Fruit fly (Drosophila melanogaster): ENCODE measurements around the gene Gr93c.

The Gr93c gene

DNA sequence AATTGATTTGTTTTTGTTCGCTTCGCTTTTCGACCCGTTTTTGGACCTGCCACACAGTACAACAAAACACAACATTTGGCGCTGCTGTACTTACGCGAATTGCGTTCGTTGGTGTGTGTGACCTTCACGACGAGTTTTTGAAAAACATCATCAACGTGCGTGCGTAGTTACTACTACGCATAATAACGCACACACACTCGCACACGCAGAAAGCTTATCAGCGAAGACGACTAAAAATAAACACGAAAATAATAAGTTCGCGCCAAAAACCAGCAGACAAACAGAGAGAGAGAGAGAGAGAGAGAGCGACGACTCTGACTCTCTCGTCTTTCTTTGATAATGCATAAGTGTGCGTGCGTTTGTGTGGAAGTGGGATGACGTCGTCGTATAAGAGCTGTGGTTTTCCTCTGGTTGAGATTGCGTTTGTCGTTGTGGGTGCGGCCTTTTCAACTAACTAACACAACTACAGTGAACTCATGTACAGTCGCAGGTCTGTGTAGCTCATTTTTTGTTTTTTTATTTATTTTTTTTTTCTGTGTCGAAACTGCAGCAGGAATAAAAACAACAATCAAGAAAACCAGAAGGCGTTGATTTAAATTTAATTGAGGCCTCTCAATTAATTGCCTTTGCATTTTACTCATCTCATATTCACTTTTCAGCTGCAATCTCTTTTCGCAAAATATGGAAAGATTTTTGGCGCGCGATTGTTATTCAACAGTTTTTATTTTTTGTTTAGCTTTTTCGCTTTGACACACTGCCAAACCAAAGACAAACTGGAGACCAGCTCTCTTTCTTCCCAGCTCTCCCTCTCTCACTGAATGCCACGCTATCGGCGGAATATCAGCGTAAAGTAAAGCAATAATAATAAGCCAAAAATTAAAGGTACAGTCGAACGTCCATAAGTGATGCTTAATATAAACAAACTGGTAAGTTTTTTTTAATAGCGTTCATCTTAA lies 8.8 kb upstream of the Gr93c start:
- TF ChIP-seq CG12768 (GFP tag; optimal IDR thresholded peaks at IDR 0.05) (peak; percentile 90), CG7045 (GFP tag; optimal IDR thresholded peaks at IDR 0.05) (peak; percentile 49), cic (GFP tag; optimal IDR thresholded peaks at IDR 0.05) (peak; percentile 83), Mnt (GFP tag; optimal IDR thresholded peaks at IDR 0.05) (peak; percentile 35), Hr96 (GFP tag; optimal IDR thresholded peaks at IDR 0.05) (no peak), CG5204 (GFP tag; optimal IDR thresholded peaks at IDR 0.05) (no peak), CG1620 (GFP tag; optimal IDR thresholded peaks at IDR 0.05) (no peak), cnc (optimal IDR thresholded peaks at IDR 0.05) (no peak), CG33017 (tag; optimal IDR thresholded peaks at IDR 0.05) (peak; percentile 53), pad (GFP tag; optimal IDR thresholded peaks at IDR 0.05) (no peak), ovo (GFP tag; optimal IDR thresholded peaks at IDR 0.05) (peak; percentile 39), CG7101 (tag; optimal IDR thresholded peaks at IDR 0.05) (peak; percentile 17), Clk (GFP tag; optimal IDR thresholded peaks at IDR 0.05) (peak; percentile 7), CG14711 (tag; optimal IDR thresholded peaks at IDR 0.05) (peak; percentile 9), tj (GFP tag; optimal IDR thresholded peaks at IDR 0.05) (peak; percentile 55), CG11617 (GFP tag; optimal IDR thresholded peaks at IDR 0.05) (peak; percentile 31), bab1 (GFP tag; optimal IDR thresholded peaks at IDR 0.05) (no peak), toe (GFP tag; optimal IDR thresholded peaks at IDR 0.05) (peak; percentile 16), kay (GFP tag; ENCODE audit: borderline replicate concordance) (peak; percentile 58), Crg-1 (GFP tag; optimal IDR thresholded peaks at IDR 0.05) (no peak)

DNA sequence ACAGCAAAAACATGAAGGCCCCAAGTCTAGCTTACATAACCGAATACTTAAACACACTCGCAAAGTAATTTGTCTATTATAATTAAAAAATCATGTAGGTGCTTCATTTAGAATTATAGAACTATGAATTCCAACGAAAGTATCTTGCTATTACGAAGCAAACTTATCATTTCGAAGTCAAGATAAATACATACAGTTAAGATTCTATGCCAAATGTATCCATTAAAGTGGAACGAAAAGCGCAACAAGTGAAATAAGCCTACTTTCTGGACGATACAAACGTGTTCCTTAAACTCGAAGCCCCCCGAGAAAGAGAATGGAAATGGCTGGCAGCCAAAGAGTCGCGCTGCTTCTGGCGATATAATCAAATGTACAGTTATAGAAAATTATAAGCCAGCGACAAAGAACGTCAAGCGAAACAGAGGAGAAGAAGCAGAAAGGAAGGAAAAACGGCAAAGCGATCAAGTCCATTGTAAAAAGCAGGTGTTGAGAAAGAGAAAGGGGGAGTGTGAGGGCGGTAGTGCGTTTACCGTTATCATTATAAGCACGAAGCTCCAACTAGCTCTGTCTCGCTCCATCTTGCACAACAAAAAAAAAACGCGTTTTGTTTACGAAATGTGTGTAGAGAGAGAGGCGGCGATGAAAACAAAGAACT lies 7.6 kb upstream of the Gr93c start:
- no peak for TF ChIP-seq CG12768 (GFP tag; optimal IDR thresholded peaks at IDR 0.05)
- no peak for TF ChIP-seq kay (GFP tag; ENCODE audit: borderline replicate concordance)
- no peak for TF ChIP-seq CG33017 (tag; optimal IDR thresholded peaks at IDR 0.05)
- peak; percentile 88 for TF ChIP-seq ovo (GFP tag; optimal IDR thresholded peaks at IDR 0.05)
- TF ChIP-seq CG14711 (tag; optimal IDR thresholded peaks at IDR 0.05): peak; percentile 41
- no peak for TF ChIP-seq tj (GFP tag; optimal IDR thresholded peaks at IDR 0.05)
- TF ChIP-seq Clk (GFP tag; optimal IDR thresholded peaks at IDR 0.05): no peak
- TF ChIP-seq CG1620 (GFP tag; optimal IDR thresholded peaks at IDR 0.05): no peak
- peak; percentile 71 for TF ChIP-seq pad (GFP tag; optimal IDR thresholded peaks at IDR 0.05)
- TF ChIP-seq CG11617 (GFP tag; optimal IDR thresholded peaks at IDR 0.05): no peak
- TF ChIP-seq CG7101 (tag; optimal IDR thresholded peaks at IDR 0.05): peak; percentile 13
- peak; percentile 41 for TF ChIP-seq bab1 (GFP tag; optimal IDR thresholded peaks at IDR 0.05)
- TF ChIP-seq CG5204 (GFP tag; optimal IDR thresholded peaks at IDR 0.05): no peak
- TF ChIP-seq toe (GFP tag; optimal IDR thresholded peaks at IDR 0.05): no peak
- TF ChIP-seq Crg-1 (GFP tag; optimal IDR thresholded peaks at IDR 0.05): no peak
- no peak for TF ChIP-seq cic (GFP tag; optimal IDR thresholded peaks at IDR 0.05)
- TF ChIP-seq CG7045 (GFP tag; optimal IDR thresholded peaks at IDR 0.05): no peak
- no peak for TF ChIP-seq Hr96 (GFP tag; optimal IDR thresholded peaks at IDR 0.05)
- no peak for TF ChIP-seq cnc (optimal IDR thresholded peaks at IDR 0.05)
- TF ChIP-seq Mnt (GFP tag; optimal IDR thresholded peaks at IDR 0.05): no peak

DNA sequence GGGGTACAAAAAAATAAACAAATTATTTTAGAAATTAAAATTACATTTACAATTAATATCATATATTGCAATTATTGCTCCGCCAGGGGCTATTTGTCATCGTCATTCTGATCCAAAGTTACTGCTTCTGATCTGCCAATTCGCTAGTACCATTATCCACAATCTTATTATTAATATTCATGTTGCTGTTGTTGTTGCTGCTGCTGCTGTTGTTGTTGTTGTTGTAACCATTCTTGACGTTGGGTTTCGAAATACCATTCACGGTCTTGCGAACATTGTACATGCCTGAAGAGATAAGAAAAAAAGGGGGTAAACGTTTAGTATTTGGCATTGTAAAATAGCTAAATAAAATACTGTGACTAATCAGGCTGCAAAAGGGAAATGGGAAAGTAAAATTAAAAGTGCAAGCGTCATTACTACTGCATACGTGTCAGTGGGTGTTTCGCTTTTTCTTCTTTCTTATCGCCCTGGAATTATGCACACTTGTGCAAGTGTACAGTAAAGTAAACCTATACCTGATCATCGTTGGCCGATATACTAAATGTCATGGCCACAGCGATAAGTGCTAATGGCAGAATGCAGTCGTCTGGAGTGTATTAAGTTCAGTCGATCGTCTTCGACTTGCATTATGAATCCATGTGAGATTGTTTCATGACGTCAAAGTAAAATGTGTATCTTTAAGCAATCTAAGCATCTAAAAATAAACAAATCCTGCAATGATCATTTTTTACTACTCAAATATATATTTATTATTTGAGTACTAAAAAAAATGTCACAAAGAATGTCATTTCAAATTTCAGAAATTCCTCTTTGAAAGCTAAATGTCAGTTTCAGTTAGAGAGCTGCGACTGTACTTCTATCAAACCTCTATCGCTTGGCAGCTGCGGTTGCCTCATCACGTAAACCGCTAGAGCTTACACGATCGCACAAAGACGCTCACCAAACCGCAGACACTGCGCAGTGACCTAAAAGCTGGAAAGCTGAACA lies 6.8 kb upstream of the Gr93c start:
- TF ChIP-seq CG7045 (GFP tag; optimal IDR thresholded peaks at IDR 0.05) (no peak), CG14711 (tag; optimal IDR thresholded peaks at IDR 0.05) (no peak), Clk (GFP tag; optimal IDR thresholded peaks at IDR 0.05) (no peak), CG1620 (GFP tag; optimal IDR thresholded peaks at IDR 0.05) (no peak), toe (GFP tag; optimal IDR thresholded peaks at IDR 0.05) (peak; percentile 7), CG12768 (GFP tag; optimal IDR thresholded peaks at IDR 0.05) (peak; percentile 28), kay (GFP tag; ENCODE audit: borderline replicate concordance) (peak; percentile 86), pad (GFP tag; optimal IDR thresholded peaks at IDR 0.05) (no peak), ovo (GFP tag; optimal IDR thresholded peaks at IDR 0.05) (no peak), tj (GFP tag; optimal IDR thresholded peaks at IDR 0.05) (peak; percentile 69), Hr96 (GFP tag; optimal IDR thresholded peaks at IDR 0.05) (peak; percentile 6), Crg-1 (GFP tag; optimal IDR thresholded peaks at IDR 0.05) (no peak), CG11617 (GFP tag; optimal IDR thresholded peaks at IDR 0.05) (no peak), CG5204 (GFP tag; optimal IDR thresholded peaks at IDR 0.05) (peak; percentile 32), cic (GFP tag; optimal IDR thresholded peaks at IDR 0.05) (peak; percentile 69), CG7101 (tag; optimal IDR thresholded peaks at IDR 0.05) (no peak), Mnt (GFP tag; optimal IDR thresholded peaks at IDR 0.05) (peak; percentile 3), bab1 (GFP tag; optimal IDR thresholded peaks at IDR 0.05) (peak; percentile 27), CG33017 (tag; optimal IDR thresholded peaks at IDR 0.05) (peak; percentile 32), cnc (optimal IDR thresholded peaks at IDR 0.05) (no peak)

DNA sequence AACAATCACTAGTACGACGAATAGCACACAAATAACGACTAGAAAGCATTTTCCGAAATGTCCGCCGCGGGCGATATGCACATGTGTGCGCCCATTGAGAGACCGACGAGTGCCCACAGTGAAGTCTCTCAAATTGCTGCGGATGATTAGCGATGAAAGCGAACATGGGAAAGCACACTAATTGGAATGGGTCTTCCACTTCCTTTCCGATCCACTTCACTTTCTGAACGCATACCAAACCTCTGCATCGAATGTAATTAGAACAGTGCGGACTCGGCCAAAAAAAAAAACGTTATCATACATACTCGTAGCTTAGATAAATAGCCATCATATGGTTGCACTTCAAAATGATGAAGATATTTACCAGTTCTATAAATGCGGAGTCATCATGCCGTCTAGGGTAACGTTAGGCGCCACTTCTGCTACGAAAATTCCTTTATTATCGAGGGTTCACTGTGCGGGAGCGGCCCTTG lies 5.0 kb upstream of the Gr93c start:
- TF ChIP-seq ovo (GFP tag; optimal IDR thresholded peaks at IDR 0.05) (no peak), Hr96 (GFP tag; optimal IDR thresholded peaks at IDR 0.05) (peak; percentile 38), CG12768 (GFP tag; optimal IDR thresholded peaks at IDR 0.05) (no peak), CG11617 (GFP tag; optimal IDR thresholded peaks at IDR 0.05) (peak; percentile 54), Crg-1 (GFP tag; optimal IDR thresholded peaks at IDR 0.05) (no peak), cnc (optimal IDR thresholded peaks at IDR 0.05) (peak; percentile 44 to 49), CG1620 (GFP tag; optimal IDR thresholded peaks at IDR 0.05) (no peak), CG14711 (tag; optimal IDR thresholded peaks at IDR 0.05) (no peak), toe (GFP tag; optimal IDR thresholded peaks at IDR 0.05) (no peak), kay (GFP tag; ENCODE audit: borderline replicate concordance) (no peak), CG5204 (GFP tag; optimal IDR thresholded peaks at IDR 0.05) (peak; percentile 61), CG7045 (GFP tag; optimal IDR thresholded peaks at IDR 0.05) (peak; percentile 23), tj (GFP tag; optimal IDR thresholded peaks at IDR 0.05) (peak; percentile 32), pad (GFP tag; optimal IDR thresholded peaks at IDR 0.05) (peak; percentile 16), Clk (GFP tag; optimal IDR thresholded peaks at IDR 0.05) (no peak), CG7101 (tag; optimal IDR thresholded peaks at IDR 0.05) (peak; percentile 23), bab1 (GFP tag; optimal IDR thresholded peaks at IDR 0.05) (no peak), Mnt (GFP tag; optimal IDR thresholded peaks at IDR 0.05) (no peak), cic (GFP tag; optimal IDR thresholded peaks at IDR 0.05) (peak; percentile 60), CG33017 (tag; optimal IDR thresholded peaks at IDR 0.05) (no peak)

Data from whole organism, adult.